Fruit fly (Drosophila melanogaster) Kc167 (cell line): ENCODE data around the gene CG17660.

ENCODE experiments used
- Myc ChIP-seq: fragments of >200 bp; optimal IDR thresholded peaks from 2 replicates; lab custom pipeline; 2017; ENCODE audit warnings: missing external identifiers
- Sin3A ChIP-seq: fragments of >200 bp; optimal IDR thresholded peaks from 2 replicates; lab custom pipeline; 2018; ENCODE audit warnings: missing external identifiers
- h ChIP-seq: fragments of >200 bp; optimal IDR thresholded peaks from 3 replicates; lab custom pipeline; 2018; ENCODE audit warnings: missing external identifiers
- insv ChIP-seq: fragments of >200 bp; optimal IDR thresholded peaks from 3 replicates; lab custom pipeline; 2018; ENCODE audit warnings: missing external identifiers
- psq ChIP-seq: fragments of >200 bp; optimal IDR thresholded peaks from 2 replicates; lab custom pipeline; 2017; ENCODE audit warnings: missing external identifiers
- ttk ChIP-seq: sonication (Bioruptor generic); optimal IDR thresholded peaks from 2 replicates; lab custom pipeline; 2017; ENCODE audit warnings: missing external identifiers

CG17660 gene

DNA sequence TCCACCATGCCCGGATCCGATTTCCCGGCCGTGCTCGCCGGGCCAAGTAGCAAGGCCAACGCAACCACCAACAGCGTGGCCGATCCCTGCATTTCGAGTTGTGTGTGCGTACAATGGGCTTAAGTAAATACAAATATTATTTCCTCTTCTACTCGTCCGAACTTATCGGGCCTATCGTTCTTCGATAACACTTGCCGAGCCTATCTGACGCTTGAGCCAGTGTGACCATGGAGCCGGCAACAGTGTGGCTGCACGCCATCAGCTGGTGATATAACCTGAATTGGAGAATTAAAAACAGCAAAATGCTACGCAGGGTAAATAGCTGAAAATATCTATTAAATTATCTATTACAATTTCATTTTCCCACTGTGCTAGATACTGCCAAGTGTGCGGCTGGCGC is at the start of gene CG17660, which contains the start of gene mRpL48:
TSS of gene CG17660 (minus strand) at position 198 of the 400 bp plus-strand sequence.
TSS of gene mRpL48 (plus strand) at position 239 of the 400 bp plus-strand sequence.
- TF ChIP-seq Sin3A (lab: Kevin White, UChicago) (no peak), psq (lab: Kevin White, UChicago) (no peak), Myc (lab: Kevin White, UChicago) (no peak), h (lab: Kevin White, UChicago) (no peak), insv (lab: Kevin White, UChicago) (no peak), ttk (lab: Kevin White, UChicago) (no peak)

DNA sequence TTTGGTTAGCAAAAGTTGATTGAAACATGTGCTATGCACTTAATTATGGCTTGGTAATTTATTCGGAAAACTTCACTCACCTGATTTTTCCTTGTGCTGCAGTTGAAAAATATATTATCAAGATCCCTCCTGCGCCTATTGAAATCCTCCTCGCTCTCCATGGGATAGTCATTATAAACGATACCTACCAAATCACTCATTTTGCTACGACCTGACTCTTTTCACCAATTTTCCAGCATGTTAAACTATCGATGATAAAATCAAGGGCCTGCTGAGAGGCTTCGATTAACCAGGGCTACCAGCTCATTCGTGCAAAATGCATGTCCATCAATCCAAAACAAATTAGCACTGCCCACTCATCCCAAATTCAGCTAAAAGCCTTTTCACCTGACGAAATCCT is 48.6 kb upstream of the CG17660 start, which contains the start of gene CG17650:
TSS of gene CG17650 (minus strand) at position 241 of the 400 bp plus-strand sequence.
- TF ChIP-seq Sin3A (lab: Kevin White, UChicago) = no peak
- TF ChIP-seq psq (lab: Kevin White, UChicago) = no peak
- no peak for TF ChIP-seq h (lab: Kevin White, UChicago)
- TF ChIP-seq insv (lab: Kevin White, UChicago) = no peak
- TF ChIP-seq ttk (lab: Kevin White, UChicago) = no peak
- no peak for TF ChIP-seq Myc (lab: Kevin White, UChicago)

DNA sequence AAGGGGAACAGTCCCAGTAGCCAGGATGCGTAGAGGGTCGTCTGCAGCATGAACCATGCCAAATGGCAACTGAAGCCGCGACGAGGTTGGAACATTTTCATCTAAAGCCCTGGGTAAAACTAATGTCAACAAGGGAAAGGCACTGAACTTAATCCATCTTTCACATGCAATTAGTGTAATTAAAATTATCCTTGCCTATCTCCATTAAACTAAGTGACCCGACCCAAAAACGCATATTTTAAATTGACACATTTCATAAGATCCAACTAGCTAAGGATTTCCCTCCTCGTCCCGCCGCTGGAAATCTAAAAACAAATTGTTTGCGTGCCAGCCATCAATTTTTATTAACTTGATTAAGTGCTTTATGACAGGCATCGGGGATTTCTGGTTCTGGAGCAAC is 46.1 kb upstream of the CG17660 start, which contains the start of gene Gr22f:
TSS of gene Gr22f (minus strand) at position 101 of the 400 bp plus-strand sequence.
- TF ChIP-seq h (lab: Kevin White, UChicago) (no peak), Myc (lab: Kevin White, UChicago) (no peak), psq (lab: Kevin White, UChicago) (no peak), insv (lab: Kevin White, UChicago) (no peak), ttk (lab: Kevin White, UChicago) (no peak), Sin3A (lab: Kevin White, UChicago) (no peak)

DNA sequence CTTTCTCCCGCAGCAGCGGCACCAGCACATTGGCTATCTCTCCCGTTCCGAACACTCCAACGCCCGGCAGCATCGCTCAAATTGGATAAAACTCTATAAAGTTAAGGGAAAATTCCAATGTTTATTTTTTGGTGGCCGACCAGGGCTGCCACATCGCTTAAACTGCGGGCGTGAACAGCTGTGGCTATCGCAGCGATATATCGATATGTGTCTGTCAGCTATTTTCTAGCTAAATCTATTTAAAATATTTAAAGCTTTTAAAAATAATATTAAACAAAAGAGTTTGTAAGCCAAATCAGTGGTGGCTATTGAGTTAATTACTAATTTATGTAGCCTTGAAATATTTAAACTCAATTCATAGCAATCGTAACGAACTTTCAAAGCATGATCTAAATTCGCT is 41.7 kb upstream of the CG17660 start, which contains the start of the genes CG17712 and CG17648:
TSS of gene CG17712 (minus strand) at position 170 of the 400 bp plus-strand sequence.
TSS of gene CG17648 (plus strand) at position 356 of the 400 bp plus-strand sequence.
- no peak for TF ChIP-seq Myc (lab: Kevin White, UChicago)
- no peak for TF ChIP-seq Sin3A (lab: Kevin White, UChicago)
- no peak for TF ChIP-seq insv (lab: Kevin White, UChicago)
- no peak for TF ChIP-seq psq (lab: Kevin White, UChicago)
- no peak for TF ChIP-seq ttk (lab: Kevin White, UChicago)
- no peak for TF ChIP-seq h (lab: Kevin White, UChicago)

DNA sequence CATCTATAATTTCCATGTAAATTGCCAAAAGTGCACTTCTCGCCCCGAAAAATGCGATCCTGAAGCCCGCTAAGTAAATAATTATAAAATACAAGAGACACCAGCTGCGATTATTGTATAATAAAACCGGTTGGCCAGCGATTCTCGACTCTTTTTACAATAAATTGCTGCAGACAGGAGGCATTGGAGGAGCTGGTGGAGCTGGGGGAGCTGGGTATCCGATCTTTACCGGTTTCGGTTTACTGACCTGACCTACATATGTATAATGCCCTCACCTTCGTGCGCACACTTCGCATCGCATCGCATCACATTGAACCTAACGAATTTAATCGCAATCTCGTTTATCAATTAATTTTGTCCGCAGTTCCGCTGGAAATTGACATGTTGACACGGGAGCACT is 38.2 kb upstream of the CG17660 start:
- no peak for TF ChIP-seq psq (lab: Kevin White, UChicago)
- no peak for TF ChIP-seq ttk (lab: Kevin White, UChicago)

DNA sequence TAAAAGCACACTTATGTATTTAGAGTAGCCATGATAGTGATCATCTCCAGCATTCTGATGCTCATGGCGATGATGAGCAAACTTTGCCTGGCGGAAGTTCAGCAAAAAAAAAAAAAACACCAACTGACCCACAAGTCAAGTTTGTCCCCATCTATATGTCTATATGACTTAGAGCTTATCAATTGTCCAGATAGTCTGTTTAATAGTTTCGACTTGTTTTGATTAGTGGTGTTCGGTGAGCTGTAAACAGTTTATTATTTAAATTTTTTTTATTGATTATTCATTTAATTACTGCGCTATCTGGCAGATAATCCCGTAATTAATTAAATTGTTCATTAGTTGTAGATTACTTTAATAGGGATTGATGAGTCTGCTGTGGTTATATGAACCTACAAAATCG is 33.6 kb upstream of the CG17660 start:
- no peak for TF ChIP-seq psq (lab: Kevin White, UChicago)
- TF ChIP-seq h (lab: Kevin White, UChicago) = no peak
- no peak for TF ChIP-seq Sin3A (lab: Kevin White, UChicago)
- no peak for TF ChIP-seq ttk (lab: Kevin White, UChicago)
- no peak for TF ChIP-seq insv (lab: Kevin White, UChicago)
- no peak for TF ChIP-seq Myc (lab: Kevin White, UChicago)

DNA sequence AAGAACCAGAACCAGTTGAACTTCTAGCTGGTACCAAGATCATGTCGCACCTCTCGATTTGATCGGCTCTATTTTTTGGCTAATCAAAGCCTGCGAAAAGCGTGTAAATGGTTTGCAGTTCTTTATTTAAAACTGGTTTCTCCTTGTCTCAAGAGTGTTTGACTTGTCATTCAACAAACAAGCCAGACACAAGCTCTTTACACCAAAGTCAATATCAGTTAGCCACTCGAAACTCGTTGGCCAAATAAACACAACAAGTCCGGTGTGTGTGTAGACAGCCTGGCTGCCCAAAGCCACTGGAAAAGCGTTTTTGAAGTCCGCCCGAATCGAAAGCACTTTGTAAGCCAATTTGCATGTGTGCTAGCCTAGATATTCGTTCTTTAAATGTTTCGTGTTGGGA is 29.9 kb upstream of the CG17660 start:
- TF ChIP-seq Myc (lab: Kevin White, UChicago) (no peak), insv (lab: Kevin White, UChicago) (no peak), h (lab: Kevin White, UChicago) (no peak), psq (lab: Kevin White, UChicago) (no peak), Sin3A (lab: Kevin White, UChicago) (no peak), ttk (lab: Kevin White, UChicago) (no peak)

DNA sequence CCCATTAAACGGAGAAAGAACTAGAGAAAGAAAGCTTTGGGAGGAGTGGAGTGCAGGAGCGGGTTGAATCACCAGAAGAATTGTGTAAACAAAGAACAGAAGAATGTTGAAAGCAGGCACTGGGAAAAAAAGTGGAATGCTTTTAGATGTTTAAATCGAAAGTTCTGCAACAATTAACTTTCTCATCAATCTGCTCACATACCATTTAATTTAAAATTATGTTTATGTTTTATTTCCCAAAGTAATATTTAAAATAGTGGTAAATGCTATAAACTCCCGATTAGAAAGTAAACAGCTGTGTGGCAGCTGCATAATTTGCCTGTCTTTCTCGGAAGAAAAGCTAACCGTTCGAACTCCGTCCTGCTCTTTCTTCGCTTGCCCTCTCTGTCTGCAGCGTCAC is 27.8 kb upstream of the CG17660 start:
- TF ChIP-seq Myc (lab: Kevin White, UChicago) (no peak), h (lab: Kevin White, UChicago) (no peak), psq (lab: Kevin White, UChicago) (no peak), insv (lab: Kevin White, UChicago) (no peak), ttk (lab: Kevin White, UChicago) (no peak), Sin3A (lab: Kevin White, UChicago) (no peak)

DNA sequence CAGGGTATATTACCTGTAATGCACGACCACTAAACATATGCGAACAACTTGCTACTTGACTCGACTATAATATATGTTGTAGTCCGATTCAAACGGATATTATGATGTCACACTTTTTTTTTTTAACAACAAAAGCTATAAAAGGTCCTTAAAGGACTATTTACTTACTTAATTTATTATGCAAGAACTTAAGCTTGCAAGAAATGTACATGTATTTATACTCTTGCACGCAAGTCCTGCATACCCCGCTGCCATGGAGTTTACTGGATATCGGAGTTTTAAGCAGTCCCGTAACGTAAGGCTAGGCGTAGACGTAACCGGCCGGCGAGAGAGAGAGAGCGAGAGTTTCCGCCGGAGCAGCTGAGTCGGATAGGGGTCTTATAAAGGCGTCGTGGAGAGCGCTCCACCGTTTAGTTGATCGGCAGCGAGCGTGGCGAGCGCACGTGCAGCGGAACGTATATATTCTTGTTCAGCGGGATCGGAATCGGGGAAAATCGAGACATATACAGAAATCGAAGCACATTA is 26.9 kb upstream of the CG17660 start:
- no peak for TF ChIP-seq h (lab: Kevin White, UChicago)
- TF ChIP-seq Myc (lab: Kevin White, UChicago) = no peak
- TF ChIP-seq insv (lab: Kevin White, UChicago) = no peak
- TF ChIP-seq psq (lab: Kevin White, UChicago) = no peak
- TF ChIP-seq ttk (lab: Kevin White, UChicago) = no peak
- no peak for TF ChIP-seq Sin3A (lab: Kevin White, UChicago)

DNA sequence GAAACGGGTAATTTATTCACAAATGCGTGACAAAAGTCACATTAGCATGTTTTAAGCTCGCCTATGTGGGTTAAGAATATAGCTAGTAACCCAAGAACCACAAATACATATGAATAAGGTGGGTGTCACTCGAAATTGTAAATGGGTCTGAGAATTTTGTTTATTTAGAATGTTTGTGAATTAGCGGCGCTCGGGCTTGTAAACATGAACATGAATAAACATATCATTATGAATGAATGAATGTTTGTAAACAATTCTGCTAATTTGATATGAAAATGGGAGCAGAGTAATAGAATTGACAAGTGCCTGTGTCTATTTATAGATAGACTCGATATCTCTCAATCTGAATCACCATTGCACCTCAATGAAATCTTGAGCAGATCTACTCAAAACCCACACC is 24.9 kb upstream of the CG17660 start:
- TF ChIP-seq Sin3A (lab: Kevin White, UChicago) (no peak), ttk (lab: Kevin White, UChicago) (no peak), psq (lab: Kevin White, UChicago) (no peak), insv (lab: Kevin White, UChicago) (no peak), h (lab: Kevin White, UChicago) (no peak), Myc (lab: Kevin White, UChicago) (no peak)

DNA sequence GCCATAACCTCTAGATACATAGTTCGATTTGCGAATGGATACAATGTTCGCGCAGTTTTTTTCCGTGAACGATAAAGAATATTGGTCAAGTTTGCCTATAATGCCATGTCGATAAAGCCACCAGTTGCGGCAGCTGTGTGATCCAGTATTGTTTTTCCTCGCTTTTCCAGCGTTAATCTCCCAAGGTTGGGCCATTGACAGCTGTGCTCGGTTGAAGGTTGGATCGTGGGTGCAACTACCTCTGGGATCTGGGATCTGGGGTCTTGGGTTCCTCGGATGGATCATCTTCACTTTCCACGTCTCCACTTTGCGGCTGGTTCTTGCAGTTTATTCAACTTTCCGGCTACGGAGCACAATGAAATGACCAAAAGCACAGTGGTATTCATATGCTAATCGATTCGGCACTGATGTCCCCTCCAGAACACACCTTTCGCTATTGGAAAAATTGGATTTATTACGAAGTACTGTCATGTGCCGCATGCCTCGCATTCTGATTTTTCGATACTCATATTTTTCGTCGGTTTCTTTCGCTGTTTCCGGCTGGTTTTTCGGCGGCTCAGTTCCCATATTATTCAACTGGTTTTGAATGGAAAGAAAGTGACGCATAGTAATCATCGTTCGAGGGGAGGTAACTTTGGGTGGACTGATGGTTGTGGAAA is 23.1 kb upstream of the CG17660 start:
- no peak for TF ChIP-seq h (lab: Kevin White, UChicago)
- TF ChIP-seq insv (lab: Kevin White, UChicago) = no peak
